Fruit fly (Drosophila melanogaster) whole organism, adult: ENCODE results near the gene CG4582.

Experiments
- CG11617 ChIP-seq: fragments of 200-800 bp; sonication (Bioruptor generic); optimal IDR thresholded peaks from 2 replicates; lab custom pipeline; 2017; ENCODE audit warnings: mild to moderate bottlenecking, missing biosample characterization, missing genetic modification reagents, missing genetic modification characterization
- CG12768 ChIP-seq: fragments of 200-800 bp; sonication (Bioruptor generic); optimal IDR thresholded peaks from 2 replicates; lab custom pipeline; 2017; ENCODE audit warnings: missing biosample characterization, missing genetic modification characterization, mild to moderate bottlenecking, moderate library complexity, missing genetic modification reagents
- CG14711 ChIP-seq: fragments of 200-800 bp; sonication (Bioruptor generic); optimal IDR thresholded peaks from 2 replicates; lab custom pipeline; 2018; ENCODE audit warnings: missing biosample characterization, mild to moderate bottlenecking, missing genetic modification characterization, moderate library complexity
- CG1620 ChIP-seq: fragments of 200-800 bp; sonication (Bioruptor generic); optimal IDR thresholded peaks from 2 replicates; lab custom pipeline; 2016; ENCODE audit warnings: missing biosample characterization, missing genetic modification characterization
- CG33017 ChIP-seq: fragments of 200-800 bp; sonication (Bioruptor generic); optimal IDR thresholded peaks from 2 replicates; lab custom pipeline; 2018; ENCODE audit warnings: missing biosample characterization, mild to moderate bottlenecking, missing genetic modification characterization, moderate library complexity
- CG5204 ChIP-seq: fragments of 200-800 bp; sonication (Bioruptor generic); optimal IDR thresholded peaks from 2 replicates; lab custom pipeline; 2016; ENCODE audit warnings: missing biosample characterization, missing genetic modification characterization
- CG7045 ChIP-seq: fragments of 200-800 bp; sonication (Bioruptor generic); optimal IDR thresholded peaks from 2 replicates; lab custom pipeline; 2017; ENCODE audit warnings: missing biosample characterization, mild to moderate bottlenecking, missing genetic modification characterization
- CG7101 ChIP-seq: fragments of 200-800 bp; sonication (Bioruptor generic); optimal IDR thresholded peaks from 2 replicates; lab custom pipeline; 2018; ENCODE audit warnings: missing biosample characterization, mild to moderate bottlenecking, missing genetic modification characterization, moderate library complexity
- Clk ChIP-seq: fragments of 200-800 bp; sonication (Bioruptor generic); optimal IDR thresholded peaks from 2 replicates; lab custom pipeline; 2017; ENCODE audit warnings: missing biosample characterization, missing genetic modification characterization
- Crg-1 ChIP-seq: fragments of 200-800 bp; sonication (Bioruptor generic); optimal IDR thresholded peaks from 2 replicates; lab custom pipeline; 2016; ENCODE audit warnings: missing biosample characterization, missing genetic modification characterization
- Hr96 ChIP-seq: fragments of 200-800 bp; sonication (Bioruptor generic); optimal IDR thresholded peaks from 2 replicates; lab custom pipeline; 2016; ENCODE audit warnings: missing biosample characterization, missing genetic modification characterization
- Mnt ChIP-seq: fragments of 200-800 bp; sonication (Bioruptor generic); optimal IDR thresholded peaks from 2 replicates; lab custom pipeline; 2016; ENCODE audit warnings: missing biosample characterization, mild to moderate bottlenecking, missing genetic modification characterization
- bab1 ChIP-seq: fragments of 200-800 bp; sonication (Bioruptor generic); optimal IDR thresholded peaks from 3 replicates; lab custom pipeline; 2019; ENCODE audit warnings: missing biosample characterization, mild to moderate bottlenecking, missing genetic modification characterization, moderate library complexity
- cic ChIP-seq: fragments of 200-800 bp; sonication (Bioruptor generic); optimal IDR thresholded peaks from 2 replicates; lab custom pipeline; 2017; ENCODE audit warnings: missing biosample characterization, mild to moderate bottlenecking, missing genetic modification characterization, moderate library complexity
- cnc ChIP-seq, 2 experiments: fragments of >200 bp; optimal IDR thresholded peaks; 2 replicates each; lab custom pipeline; 2017
- kay ChIP-seq: fragments of 200-800 bp; sonication (Bioruptor generic); peaks from one replicate; lab custom pipeline; 2016; ENCODE audit warnings: missing biosample characterization, missing genetic modification characterization, borderline replicate concordance
- ovo ChIP-seq: fragments of 200-800 bp; sonication (Bioruptor generic); optimal IDR thresholded peaks from 2 replicates; lab custom pipeline; 2016; ENCODE audit warnings: missing biosample characterization, missing genetic modification characterization
- pad ChIP-seq: fragments of 200-800 bp; sonication (Bioruptor generic); optimal IDR thresholded peaks from 3 replicates; lab custom pipeline; 2017; ENCODE audit warnings: missing biosample characterization, missing genetic modification characterization, mild to moderate bottlenecking, moderate library complexity, missing genetic modification reagents
- tj ChIP-seq: fragments of 200-800 bp; sonication (Bioruptor generic); optimal IDR thresholded peaks from 3 replicates; lab custom pipeline; 2017; ENCODE audit warnings: missing biosample characterization, mild to moderate bottlenecking, missing genetic modification characterization, moderate library complexity
- toe ChIP-seq: fragments of 200-800 bp; sonication (Bioruptor generic); optimal IDR thresholded peaks from 2 replicates; lab custom pipeline; 2016; ENCODE audit warnings: missing biosample characterization, missing genetic modification characterization

CG4582 gene

DNA sequence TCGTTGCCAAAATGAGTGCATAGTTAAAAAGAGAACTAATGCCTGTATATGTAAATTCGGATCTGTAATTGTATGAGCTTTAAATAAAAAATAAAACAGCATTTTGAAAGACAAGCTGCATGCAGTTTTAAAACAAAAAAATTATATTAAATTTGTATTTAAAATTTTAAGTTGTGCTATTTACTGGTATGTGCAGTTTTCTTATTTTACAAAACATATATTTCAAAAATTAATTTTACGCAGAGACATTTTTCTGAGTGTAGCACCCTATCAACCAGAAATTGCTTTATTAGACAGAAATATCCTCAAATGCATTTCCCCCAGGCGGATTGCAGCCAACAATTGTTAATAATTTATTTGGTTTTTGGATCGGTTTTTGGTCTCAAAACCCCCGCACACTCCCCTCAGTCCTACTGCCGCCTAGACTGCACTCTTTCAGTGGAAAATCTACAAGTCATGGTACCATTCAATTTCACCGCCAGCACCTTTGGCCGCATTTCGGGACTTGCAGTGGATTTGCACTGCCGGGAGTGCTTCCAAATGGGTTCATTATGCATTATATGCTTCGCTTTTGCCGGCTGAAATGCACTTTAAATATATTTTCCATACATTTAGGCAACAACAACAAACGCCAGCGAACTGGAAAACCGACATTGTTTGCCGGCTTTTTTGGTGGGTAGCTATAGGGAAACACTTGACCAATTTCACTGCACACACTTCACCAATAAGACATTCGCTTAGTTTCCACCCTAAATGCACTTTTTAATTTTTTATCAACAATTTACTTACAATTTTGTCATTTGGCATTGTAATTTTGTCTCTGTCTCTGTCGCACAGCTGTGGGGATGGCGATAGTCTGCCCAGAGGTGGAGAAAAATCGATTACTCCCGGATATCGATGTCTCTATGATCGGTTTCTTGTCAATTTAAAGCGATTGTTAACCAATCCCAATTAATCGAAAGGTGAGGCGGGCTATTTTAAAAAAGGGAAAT lies 41.1 kb upstream of the CG4582 start, which contains the start of gene Npl4:
Gene Npl4, minus strand, starts transcription at position 863 of the 992 bp plus-strand sequence.
- peak; percentile 12 for TF ChIP-seq CG11617 (GFP tag; lab: Kevin White, UChicago)
- TF ChIP-seq CG1620 (GFP tag; lab: Kevin White, UChicago): peak; percentile 8
- TF ChIP-seq CG14711 (tag; lab: Kevin White, UChicago): peak; percentile 26
- TF ChIP-seq cic (GFP tag; lab: Kevin White, UChicago): no peak
- peak; percentile 26 for TF ChIP-seq CG12768 (GFP tag; lab: Kevin White, UChicago)
- TF ChIP-seq CG5204 (GFP tag; lab: Kevin White, UChicago): no peak
- peak; percentile 97 to 99 for TF ChIP-seq cnc (optimal IDR thresholded peaks at IDR 0.05; lab: Kevin White, UChicago)
- no peak for TF ChIP-seq ovo (GFP tag; lab: Kevin White, UChicago)
- peak; percentile 34 for TF ChIP-seq bab1
- no peak for TF ChIP-seq tj (GFP tag; lab: Kevin White, UChicago)
- TF ChIP-seq CG33017 (tag; lab: Kevin White, UChicago): no peak

DNA sequence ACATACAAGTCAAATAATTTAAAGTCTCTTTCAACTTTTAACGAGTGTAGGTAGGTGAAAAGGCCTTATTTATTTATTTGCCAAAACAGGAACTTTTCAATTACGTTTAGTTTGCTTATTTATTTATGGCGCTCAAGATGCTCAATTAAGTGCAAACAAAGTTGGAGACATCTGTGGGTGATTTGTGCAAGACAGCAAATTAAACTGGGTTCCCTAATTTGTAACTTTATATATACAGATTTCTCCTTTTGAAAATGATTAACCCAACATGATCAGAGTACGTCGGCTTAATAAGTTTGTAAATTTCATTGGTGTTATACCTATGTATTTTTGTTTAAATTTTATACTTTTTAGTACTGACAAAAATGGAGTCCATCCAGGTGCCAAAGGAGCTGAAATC lies 35.1 kb upstream of the CG4582 start, which contains the start of gene CG5071:
Gene CG5071, plus strand, starts transcription at position 301 of the 400 bp plus-strand sequence.
- no peak for TF ChIP-seq Mnt (GFP tag; lab: Kevin White, UChicago)
- TF ChIP-seq CG7101: no peak
- no peak for TF ChIP-seq CG7045
- TF ChIP-seq CG12768 (GFP tag; lab: Kevin White, UChicago): no peak
- no peak for TF ChIP-seq bab1

DNA sequence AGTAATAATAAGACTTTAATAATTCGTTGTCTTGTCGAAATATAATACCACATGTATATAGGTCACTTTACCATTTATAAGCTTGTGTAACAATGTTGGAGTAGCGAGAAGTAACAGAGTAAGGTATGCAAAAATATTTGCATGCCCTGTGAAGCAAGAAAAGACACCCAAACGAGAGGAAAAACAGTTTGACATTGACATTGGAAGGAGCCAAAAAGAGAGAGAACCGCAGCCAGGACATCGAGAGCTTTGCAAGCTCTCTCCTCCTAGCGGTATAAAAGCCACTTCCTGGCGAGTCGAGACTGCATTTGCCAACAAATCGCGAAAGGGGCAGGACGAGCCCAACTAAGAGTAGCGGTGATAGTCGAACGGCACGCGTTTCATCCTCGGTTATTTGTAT lies 30.4 kb upstream of the CG4582 start, which contains the start of gene CG5079:
Gene CG5079, plus strand, starts transcription at position 301 of the 400 bp plus-strand sequence.
- TF ChIP-seq CG1620 (GFP tag; lab: Kevin White, UChicago) (no peak), Crg-1 (no peak), Clk (no peak), cnc (optimal IDR thresholded peaks at IDR 0.05; lab: Kevin White, UChicago) (no peak), Hr96 (no peak), bab1 (no peak), ovo (GFP tag; lab: Kevin White, UChicago) (no peak), CG5204 (GFP tag; lab: Kevin White, UChicago) (no peak), CG33017 (tag; lab: Kevin White, UChicago) (no peak), tj (GFP tag; lab: Kevin White, UChicago) (no peak), pad (GFP tag; lab: Kevin White, UChicago) (no peak), kay (GFP tag; lab: Kevin White, UChicago) (no peak), Mnt (GFP tag; lab: Kevin White, UChicago) (no peak), CG7045 (no peak), cic (GFP tag; lab: Kevin White, UChicago) (no peak), CG7101 (no peak), CG14711 (tag; lab: Kevin White, UChicago) (no peak), CG12768 (GFP tag; lab: Kevin White, UChicago) (no peak), toe (GFP tag; lab: Kevin White, UChicago) (no peak)

DNA sequence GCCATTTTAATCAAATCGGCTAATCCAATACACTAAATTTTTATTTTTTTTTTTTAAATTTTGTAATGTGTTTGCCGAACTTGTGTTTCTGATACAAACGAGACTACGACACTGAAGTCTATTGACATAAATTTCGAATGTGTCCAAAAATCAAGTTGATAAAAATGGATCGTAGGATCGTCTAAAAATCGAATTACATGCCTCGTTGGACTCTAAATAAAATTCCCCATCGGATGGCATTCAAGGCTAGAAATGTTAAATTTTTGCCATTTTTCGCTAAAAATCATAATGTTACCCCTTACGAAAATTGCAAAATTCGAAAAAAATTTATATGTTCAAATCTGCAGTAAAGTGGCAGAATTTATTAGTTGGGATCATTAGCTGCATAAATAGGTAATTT lies 26.0 kb upstream of the CG4582 start, which contains the start of gene ymp:
Gene ymp, minus strand, starts transcription at position 101 of the 400 bp plus-strand sequence.
- TF ChIP-seq bab1: no peak
- no peak for TF ChIP-seq pad (GFP tag; lab: Kevin White, UChicago)
- TF ChIP-seq CG1620 (GFP tag; lab: Kevin White, UChicago): no peak
- TF ChIP-seq CG5204 (GFP tag; lab: Kevin White, UChicago): no peak
- no peak for TF ChIP-seq Clk
- no peak for TF ChIP-seq Mnt (GFP tag; lab: Kevin White, UChicago)
- TF ChIP-seq Hr96: no peak
- TF ChIP-seq Crg-1: no peak
- no peak for TF ChIP-seq cnc (optimal IDR thresholded peaks at IDR 0.05; lab: Kevin White, UChicago)
- TF ChIP-seq kay (GFP tag; lab: Kevin White, UChicago): no peak
- no peak for TF ChIP-seq CG33017 (tag; lab: Kevin White, UChicago)
- no peak for TF ChIP-seq tj (GFP tag; lab: Kevin White, UChicago)
- TF ChIP-seq ovo (GFP tag; lab: Kevin White, UChicago): no peak

DNA sequence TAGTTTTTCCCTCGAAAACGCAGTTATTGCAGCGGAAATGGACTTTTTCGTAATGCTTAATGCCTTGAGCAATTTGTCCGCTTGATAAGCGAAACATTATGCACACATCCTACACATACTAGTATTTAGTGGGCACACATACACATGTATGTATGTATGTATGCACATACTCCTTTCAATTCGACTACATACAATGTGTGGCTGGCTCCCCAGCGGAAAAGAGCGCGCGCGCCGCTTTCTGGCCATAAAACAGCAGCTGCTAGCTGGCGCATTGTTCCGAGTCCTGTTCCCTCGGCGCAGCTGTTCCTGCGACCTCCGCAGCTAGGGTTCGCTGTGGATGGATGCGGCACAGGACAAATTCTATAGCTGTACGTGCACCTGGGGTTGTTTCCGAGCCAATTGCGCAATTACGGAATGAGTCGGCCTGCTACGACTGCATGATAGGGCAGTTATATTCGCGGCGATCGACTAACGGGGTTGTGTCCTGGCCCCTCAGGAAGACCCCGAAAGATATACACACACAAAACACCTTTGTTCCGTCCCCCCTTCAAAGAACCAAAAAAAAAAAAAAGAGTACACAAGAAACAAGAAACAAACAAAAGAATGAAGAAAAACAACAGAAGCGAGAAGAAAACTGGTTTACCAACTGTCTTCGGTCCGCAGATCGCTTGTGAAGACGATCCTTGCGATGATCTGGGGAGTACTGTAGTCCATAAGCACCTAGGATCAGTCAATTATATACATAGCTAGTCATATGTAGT lies 13.5 kb upstream of the CG4582 start:
- TF ChIP-seq cnc (optimal IDR thresholded peaks at IDR 0.05; lab: Kevin White, UChicago): no peak
- TF ChIP-seq CG1620 (GFP tag; lab: Kevin White, UChicago): no peak
- TF ChIP-seq CG5204 (GFP tag; lab: Kevin White, UChicago): no peak
- TF ChIP-seq CG14711 (tag; lab: Kevin White, UChicago): no peak
- no peak for TF ChIP-seq bab1
- no peak for TF ChIP-seq CG12768 (GFP tag; lab: Kevin White, UChicago)
- no peak for TF ChIP-seq Hr96
- TF ChIP-seq CG7045: no peak
- no peak for TF ChIP-seq CG33017 (tag; lab: Kevin White, UChicago)
- no peak for TF ChIP-seq CG7101
- TF ChIP-seq kay (GFP tag; lab: Kevin White, UChicago): no peak
- no peak for TF ChIP-seq tj (GFP tag; lab: Kevin White, UChicago)
- no peak for TF ChIP-seq Clk
- no peak for TF ChIP-seq Crg-1
- no peak for TF ChIP-seq Mnt (GFP tag; lab: Kevin White, UChicago)
